Worm (Caenorhabditis elegans) whole organism, L1 larva: ENCODE measurements around the gene nhr-104.

Experiments
- C04F5.9 ChIP-seq: sonication (generic microtip); optimal IDR thresholded peaks from 2 replicates; lab custom pipeline; 2016; ENCODE audit warnings: missing genetic modification characterization, missing compliant biosample characterization
- C16A3.4 ChIP-seq: fragments of 150-350 bp; optimal IDR thresholded peaks from 2 replicates; lab custom pipeline; 2014; ENCODE audit warnings: missing biosample characterization, missing genetic modification characterization
- F16B12.6 ChIP-seq: fragments of 150-350 bp; optimal IDR thresholded peaks from 2 replicates; lab custom pipeline; 2014; ENCODE audit warnings: missing biosample characterization, missing genetic modification characterization
- aha-1 ChIP-seq: fragments of 150-350 bp; optimal IDR thresholded peaks from 2 replicates; lab custom pipeline; 2014; ENCODE audit warnings: missing biosample characterization, missing genetic modification characterization
- alr-1 ChIP-seq: fragments of 200-800 bp; sonication (Bioruptor generic); optimal IDR thresholded peaks from 2 replicates; lab custom pipeline; 2018; ENCODE audit warnings: borderline replicate concordance, mild to moderate bottlenecking, missing genetic modification characterization, missing compliant biosample characterization
- aly-2 ChIP-seq: fragments of 150-350 bp; optimal IDR thresholded peaks from 2 replicates; lab custom pipeline; 2014; ENCODE audit warnings: missing biosample characterization, missing genetic modification characterization
- blmp-1 ChIP-seq: fragments of 150-350 bp; optimal IDR thresholded peaks from 2 replicates; lab custom pipeline; 2014; ENCODE audit warnings: missing biosample characterization, missing genetic modification characterization
- ceh-63 ChIP-seq: fragments of 200-800 bp; sonication (Bioruptor generic); optimal IDR thresholded peaks from 2 replicates; lab custom pipeline; 2018; ENCODE audit warnings: mild to moderate bottlenecking, missing genetic modification characterization, missing compliant biosample characterization
- ceh-82 ChIP-seq, 3 experiments: fragments of 150-350 bp in 1 of 3; sonication (generic microtip) in 2 of 3; optimal IDR thresholded peaks; 2 replicates each; lab custom pipeline; 2014 to 2017; ENCODE audit warnings: missing biosample characterization in 3 of 3, missing genetic modification characterization in 3 of 3
- ceh-90 ChIP-seq: sonication (generic microtip); optimal IDR thresholded peaks from 2 replicates; lab custom pipeline; 2016; ENCODE audit warnings: missing genetic modification characterization, missing compliant biosample characterization
- dpl-1 ChIP-seq, 3 experiments: fragments of 150-350 bp in 2 of 3; sonication (generic microtip) in 1 of 3; optimal IDR thresholded peaks; 2 replicates each; lab custom pipeline; 2014 to 2017; ENCODE audit warnings: missing biosample characterization in 3 of 3, missing genetic modification characterization in 3 of 3, missing genetic modification reagents in 3 of 3
- dsc-1 ChIP-seq: sonication (generic microtip); optimal IDR thresholded peaks from 2 replicates; lab custom pipeline; 2016; ENCODE audit warnings: mild to moderate bottlenecking, missing genetic modification characterization, missing compliant biosample characterization
- egl-13 ChIP-seq: sonication (generic microtip); optimal IDR thresholded peaks from 2 replicates; lab custom pipeline; 2016; ENCODE audit warnings: missing genotype, missing genetic modification reagents, missing genetic modification characterization, missing compliant biosample characterization
- elt-2 ChIP-seq: sonication (generic microtip); optimal IDR thresholded peaks from 2 replicates; lab custom pipeline; 2016; ENCODE audit warnings: missing genetic modification characterization, mild to moderate bottlenecking, inconsistent platforms, missing compliant biosample characterization, missing genetic modification reagents
- elt-3 ChIP-seq, 6 experiments: fragments of 150-350 bp in 1 of 6; sonication (generic microtip); optimal IDR thresholded peaks; 2 replicates each; lab custom pipeline; 2017 to 2018; ENCODE audit warnings: missing biosample characterization in 6 of 6, missing genetic modification characterization in 6 of 6, inconsistent platforms in 1 of 6
- fkh-10 ChIP-seq: sonication (generic microtip); optimal IDR thresholded peaks from 2 replicates; lab custom pipeline; 2017; ENCODE audit warnings: missing biosample characterization, missing genetic modification reagents, missing genetic modification characterization
- fkh-8 ChIP-seq: sonication (generic microtip); optimal IDR thresholded peaks from 2 replicates; lab custom pipeline; 2016; ENCODE audit warnings: mild to moderate bottlenecking, missing genetic modification characterization, missing compliant biosample characterization
- fos-1 ChIP-seq: fragments of 150-350 bp; optimal IDR thresholded peaks from 2 replicates; lab custom pipeline; 2014; ENCODE audit warnings: missing biosample characterization, missing genetic modification characterization
- grh-1 ChIP-seq: fragments of 200-800 bp; sonication (Bioruptor generic); IDR thresholded peaks from 2 replicates; pipeline ENCODE4 v1.3.6; 2022; ENCODE audit warnings: missing genetic modification reagents, missing genetic modification characterization, missing compliant biosample characterization
- hlh-4 ChIP-seq: sonication (generic microtip); optimal IDR thresholded peaks from 2 replicates; lab custom pipeline; 2016; ENCODE audit warnings: mild to moderate bottlenecking, missing genetic modification characterization, missing compliant biosample characterization
- hpl-2 ChIP-seq: fragments of 150-350 bp; optimal IDR thresholded peaks from 2 replicates; lab custom pipeline; 2014; ENCODE audit warnings: missing biosample characterization, missing genetic modification reagents, missing genetic modification characterization
- irx-1 ChIP-seq: sonication (generic microtip); optimal IDR thresholded peaks from 2 replicates; lab custom pipeline; 2016; ENCODE audit warnings: missing genetic modification characterization, missing compliant biosample characterization
- jun-1 ChIP-seq: fragments of 150-350 bp; optimal IDR thresholded peaks from 2 replicates; lab custom pipeline; 2014; ENCODE audit warnings: missing biosample characterization, missing genetic modification reagents, missing genetic modification characterization
- lin-13 ChIP-seq: fragments of 150-350 bp; optimal IDR thresholded peaks from 2 replicates; lab custom pipeline; 2014; ENCODE audit warnings: missing biosample characterization, missing genetic modification reagents, missing genetic modification characterization
- lin-15B ChIP-seq: fragments of 150-350 bp; sonication (generic microtip); optimal IDR thresholded peaks from 3 replicates; lab custom pipeline; 2014; ENCODE audit warnings: missing biosample characterization, missing genetic modification characterization
- lin-35 ChIP-seq, 2 experiments: fragments of 150-350 bp; optimal IDR thresholded peaks; 2 replicates each; lab custom pipeline; 2014; ENCODE audit warnings: missing biosample characterization in 2 of 2, missing genetic modification characterization in 2 of 2, missing genetic modification reagents in 2 of 2
- lsy-2 ChIP-seq, 2 experiments: fragments of 150-350 bp; optimal IDR thresholded peaks; 2 replicates each; lab custom pipeline; 2014; ENCODE audit warnings: missing biosample characterization in 2 of 2, missing genetic modification characterization in 2 of 2
- mab-9 ChIP-seq: fragments of 200-800 bp; sonication (Bioruptor generic); IDR thresholded peaks from 2 replicates; pipeline ENCODE4 v1.3.6; 2022; ENCODE audit warnings: missing genetic modification reagents, missing genetic modification characterization, missing compliant biosample characterization
- mdl-1 ChIP-seq, 2 experiments: fragments of 150-350 bp; optimal IDR thresholded peaks; 2 replicates each; lab custom pipeline; 2014 to 2017; ENCODE audit warnings: missing biosample characterization in 2 of 2, missing genetic modification characterization in 2 of 2, inconsistent platforms in 1 of 2
- nhr-11 ChIP-seq: fragments of 150-350 bp; optimal IDR thresholded peaks from 2 replicates; lab custom pipeline; 2014; ENCODE audit warnings: missing biosample characterization, missing genetic modification characterization
- nhr-19 ChIP-seq: fragments of 200-800 bp; sonication (Bioruptor generic); conservative IDR thresholded peaks from 2 replicates; pipeline ENCODE4 v1.3.6; 2022; ENCODE audit warnings: missing genetic modification characterization, missing compliant biosample characterization
- nhr-20 ChIP-seq: sonication (generic microtip); optimal IDR thresholded peaks from 2 replicates; lab custom pipeline; 2016; ENCODE audit warnings: mild to moderate bottlenecking, missing genetic modification characterization, missing compliant biosample characterization
- nhr-47 ChIP-seq: sonication (generic microtip); optimal IDR thresholded peaks from 2 replicates; lab custom pipeline; 2016; ENCODE audit warnings: mild to moderate bottlenecking, missing genetic modification characterization, moderate library complexity, missing compliant biosample characterization
- nhr-85 ChIP-seq: sonication (generic microtip); peaks from one replicate; lab custom pipeline; 2016; ENCODE audit warnings: missing genetic modification characterization, inconsistent platforms, missing compliant biosample characterization
- nhr-90 ChIP-seq: sonication (generic microtip); optimal IDR thresholded peaks from 2 replicates; lab custom pipeline; 2016; ENCODE audit warnings: mild to moderate bottlenecking, missing genetic modification characterization, missing compliant biosample characterization; ENCODE audit not compliant: poor library complexity
- pag-3 ChIP-seq: sonication (generic microtip); optimal IDR thresholded peaks from 2 replicates; lab custom pipeline; 2017; ENCODE audit warnings: missing genetic modification characterization, mild to moderate bottlenecking, missing compliant biosample characterization, antibody characterized with exemption, borderline replicate concordance; ENCODE audit not compliant: insufficient read depth
- pax-3 ChIP-seq: fragments of 200-800 bp; sonication (Bioruptor generic); optimal IDR thresholded peaks from 2 replicates; lab custom pipeline; 2018; ENCODE audit warnings: mild to moderate bottlenecking, missing genetic modification characterization, moderate library complexity, missing compliant biosample characterization
- pqm-1 ChIP-seq: sonication (generic microtip); optimal IDR thresholded peaks from 3 replicates; lab custom pipeline; 2017; ENCODE audit warnings: missing biosample characterization, missing genetic modification characterization
- rnt-1 ChIP-seq: sonication (generic microtip); optimal IDR thresholded peaks from 2 replicates; lab custom pipeline; 2016; ENCODE audit warnings: mild to moderate bottlenecking, missing genetic modification characterization, moderate library complexity, missing compliant biosample characterization
- skn-1 ChIP-seq: fragments of 150-350 bp; optimal IDR thresholded peaks from 2 replicates; lab custom pipeline; 2014; ENCODE audit warnings: missing biosample characterization, missing genetic modification characterization
- snpc-4 ChIP-seq: fragments of 150-350 bp; optimal IDR thresholded peaks from 2 replicates; lab custom pipeline; 2014; ENCODE audit warnings: missing biosample characterization, missing genetic modification characterization
- snu-23 ChIP-seq: sonication (generic microtip); optimal IDR thresholded peaks from 2 replicates; lab custom pipeline; 2016; ENCODE audit warnings: missing genetic modification characterization, missing compliant biosample characterization
- sox-4 ChIP-seq: sonication (generic microtip); optimal IDR thresholded peaks from 2 replicates; lab custom pipeline; 2016; ENCODE audit warnings: missing genetic modification characterization, missing compliant biosample characterization
- swsn-7 ChIP-seq: sonication (generic microtip); optimal IDR thresholded peaks from 2 replicates; lab custom pipeline; 2016; ENCODE audit warnings: missing genetic modification characterization, missing compliant biosample characterization
- unc-130 ChIP-seq: fragments of 150-350 bp; optimal IDR thresholded peaks from 2 replicates; lab custom pipeline; 2017; ENCODE audit warnings: missing biosample characterization, missing genetic modification characterization, inconsistent platforms
- unc-62 ChIP-seq: fragments of 150-350 bp; optimal IDR thresholded peaks from 2 replicates; lab custom pipeline; 2014; ENCODE audit warnings: missing biosample characterization, missing genetic modification reagents, missing genetic modification characterization
- unc-98 ChIP-seq: fragments of 200-800 bp; sonication (Bioruptor generic); IDR thresholded peaks from 2 replicates; pipeline ENCODE4 v1.3.6; 2022; ENCODE audit warnings: missing genetic modification characterization, missing compliant biosample characterization
- vab-15 ChIP-seq: sonication (generic microtip); optimal IDR thresholded peaks from 2 replicates; lab custom pipeline; 2017; ENCODE audit warnings: missing genotype, mild to moderate bottlenecking, missing genetic modification characterization, missing compliant biosample characterization
- xbp-1 ChIP-seq: sonication (generic microtip); optimal IDR thresholded peaks from 2 replicates; lab custom pipeline; 2016; ENCODE audit warnings: missing genetic modification characterization, missing compliant biosample characterization
- zag-1 ChIP-seq: fragments of 150-350 bp; optimal IDR thresholded peaks from 2 replicates; lab custom pipeline; 2014; ENCODE audit warnings: missing biosample characterization, missing genetic modification characterization
- zip-4 ChIP-seq: fragments of 200-800 bp; sonication (Bioruptor generic); optimal IDR thresholded peaks from 2 replicates; lab custom pipeline; 2018; ENCODE audit warnings: mild to moderate bottlenecking, missing genetic modification characterization, moderate library complexity, missing compliant biosample characterization
- ztf-11 ChIP-seq, 2 experiments: sonication (generic microtip); optimal IDR thresholded peaks; 2 replicates each; lab custom pipeline; 2016 to 2017; ENCODE audit warnings: missing genetic modification characterization in 2 of 2, missing biosample characterization in 1 of 2, missing compliant biosample characterization in 1 of 2
- ztf-4 ChIP-seq: fragments of 150-350 bp; optimal IDR thresholded peaks from 2 replicates; lab custom pipeline; 2014; ENCODE audit warnings: missing biosample characterization, missing genetic modification characterization

The nhr-104 gene

DNA sequence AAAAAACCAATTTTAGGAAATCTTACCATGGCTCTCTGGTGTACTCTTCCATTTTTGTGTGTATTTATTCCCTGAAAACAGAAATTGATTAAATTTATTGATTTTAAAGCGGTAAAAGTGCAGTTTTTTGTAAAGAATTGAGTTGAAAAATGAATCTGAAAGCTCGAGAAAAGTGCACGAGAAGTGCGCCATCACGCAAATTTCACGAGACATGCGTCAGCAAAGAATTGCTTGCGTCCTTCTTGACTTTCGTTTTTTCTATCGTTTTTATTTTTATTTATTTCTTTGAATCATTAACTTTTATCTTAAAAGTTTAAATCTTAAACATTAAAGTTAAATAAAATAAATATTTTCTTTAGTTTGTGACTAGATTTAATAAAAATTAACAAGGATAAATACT is 43.1 kb downstream of the nhr-104 start, which contains the start of gene timm-17B.1:
TSS of gene timm-17B.1 (minus strand) at position 71 of the 400 bp plus-strand sequence.
- peak; percentile 5 for TF ChIP-seq C04F5.9 (tag; lab: Kevin White, UChicago)
- TF ChIP-seq elt-2 (tag; lab: Kevin White, UChicago), result peak; percentile 26
- TF ChIP-seq dpl-1 (GFP tag; optimal IDR thresholded peaks at IDR 0.05; lab: Kevin White, UChicago), result peak; percentile 73 to 81 (median 81)
- no peak for TF ChIP-seq alr-1
- peak; percentile 49 for TF ChIP-seq skn-1 (tag; lab: Kevin White, UChicago)
- peak; percentile 39 for TF ChIP-seq jun-1 (tag; lab: Kevin White, UChicago)
- TF ChIP-seq aly-2 (tag; lab: Kevin White, UChicago), result peak; percentile 50
- peak; percentile 73 for TF ChIP-seq nhr-20 (tag; lab: Kevin White, UChicago)
- peak; percentile 82 for TF ChIP-seq swsn-7 (tag; lab: Kevin White, UChicago)
- TF ChIP-seq nhr-90 (tag; lab: Kevin White, UChicago), result peak; percentile 76
- TF ChIP-seq irx-1 (tag; lab: Kevin White, UChicago), result peak; percentile 69
- TF ChIP-seq hlh-4 (tag; lab: Kevin White, UChicago), result no peak
- no peak for TF ChIP-seq zip-4 (GFP tag; lab: Kevin White, UChicago)
- peak; percentile 58 for TF ChIP-seq egl-13
- TF ChIP-seq ceh-63 (GFP tag; lab: Kevin White, UChicago), result no peak
- peak; percentile 72 for TF ChIP-seq dsc-1 (tag; lab: Kevin White, UChicago)
- TF ChIP-seq hpl-2 (GFP tag; lab: Kevin White, UChicago), result peak; percentile 36
- no peak for TF ChIP-seq vab-15 (tag; lab: Kevin White, UChicago)
- peak; percentile 78 to 83 for TF ChIP-seq lin-35 (GFP tag; optimal IDR thresholded peaks at IDR 0.05; lab: Kevin White, UChicago)
- peak in 1 of 2 experiments; percentile 44 for TF ChIP-seq ztf-11 (tag; optimal IDR thresholded peaks at IDR 0.05; lab: Kevin White, UChicago)
- TF ChIP-seq ceh-90, result peak; percentile 34
- TF ChIP-seq aha-1 (tag; lab: Kevin White, UChicago), result no peak
- TF ChIP-seq zag-1 (tag; lab: Kevin White, UChicago), result no peak
- TF ChIP-seq lsy-2 (tag; optimal IDR thresholded peaks at IDR 0.05; lab: Kevin White, UChicago), result peak; percentile 96
- TF ChIP-seq fos-1 (tag; lab: Kevin White, UChicago), result peak; percentile 24
- peak; percentile 79 for TF ChIP-seq nhr-85
- no peak for TF ChIP-seq lin-13 (GFP tag; lab: Kevin White, UChicago)
- no peak for TF ChIP-seq unc-62
- peak; percentile 35 for TF ChIP-seq ztf-4 (tag; lab: Kevin White, UChicago)
- TF ChIP-seq nhr-19 (GFP tag; lab: Robert Waterston, UW), result peak; percentile 82
- TF ChIP-seq unc-98 (GFP tag; lab: Robert Waterston, UW), result no peak
- TF ChIP-seq F16B12.6 (tag; lab: Kevin White, UChicago), result peak; percentile 55
- TF ChIP-seq mab-9 (GFP tag; lab: Robert Waterston, UW), result 0 out of 2 replicates have a peak, but pooled peaks have one; percentile 40
- peak; percentile 11 for TF ChIP-seq fkh-8
- TF ChIP-seq pqm-1, result no peak
- no peak for TF ChIP-seq fkh-10
- TF ChIP-seq xbp-1, result peak; percentile 81
- peak; percentile 51 for TF ChIP-seq nhr-11 (tag; lab: Kevin White, UChicago)
- TF ChIP-seq snu-23 (GFP tag; lab: Kevin White, UChicago), result peak; percentile 83
- peak; percentile 44 for TF ChIP-seq sox-4 (tag; lab: Kevin White, UChicago)
- peak; percentile 80 for TF ChIP-seq rnt-1 (tag; lab: Kevin White, UChicago)
- peak in 1 of 2 experiments; percentile 56 for TF ChIP-seq mdl-1 (tag; optimal IDR thresholded peaks at IDR 0.05; lab: Kevin White, UChicago)
- TF ChIP-seq pax-3 (tag; lab: Kevin White, UChicago), result no peak
- peak; percentile 88 for TF ChIP-seq nhr-47 (tag; lab: Kevin White, UChicago)
- no peak for TF ChIP-seq blmp-1 (tag; lab: Kevin White, UChicago)
- TF ChIP-seq snpc-4 (tag; lab: Kevin White, UChicago), result peak; percentile 67
- peak; percentile 63 for TF ChIP-seq grh-1 (GFP tag; lab: Robert Waterston, UW)
- TF ChIP-seq elt-3 (tag; optimal IDR thresholded peaks at IDR 0.05; lab: Kevin White, UChicago), result peak in 2 of 6 experiments; percentile 25 to 45
- TF ChIP-seq lin-15B (tag; lab: Kevin White, UChicago), result peak; percentile 50
- no peak for TF ChIP-seq unc-130 (tag; lab: Kevin White, UChicago)
- TF ChIP-seq ceh-82 (tag; optimal IDR thresholded peaks at IDR 0.05; lab: Kevin White, UChicago), result peak; percentile 72 to 79 (median 78)
- no peak for TF ChIP-seq pag-3 (tag; lab: Kevin White, UChicago)
- TF ChIP-seq C16A3.4, result peak; percentile 79
